Worm (Caenorhabditis elegans) whole organism, early embryonic: Measurements from ENCODE around the gene twk-3.

Source experiments
- B0310.2 ChIP-seq: sonication (generic microtip); optimal IDR thresholded peaks from 2 replicates; lab custom pipeline; 2016; ENCODE audit warnings: mild to moderate bottlenecking, missing genetic modification characterization, missing compliant biosample characterization
- F13C5.2 ChIP-seq: sonication (generic microtip); optimal IDR thresholded peaks from 2 replicates; lab custom pipeline; 2017; ENCODE audit warnings: mild to moderate bottlenecking, missing genetic modification characterization, inconsistent platforms, missing compliant biosample characterization
- aly-1 ChIP-seq: sonication (generic microtip); optimal IDR thresholded peaks from 2 replicates; lab custom pipeline; 2016; ENCODE audit warnings: missing genetic modification characterization, missing compliant biosample characterization
- ama-1 ChIP-seq: fragments of 150-350 bp; optimal IDR thresholded peaks from 2 replicates; lab custom pipeline; 2014
- ceh-13 ChIP-seq: fragments of 200-800 bp; sonication (Bioruptor generic); optimal IDR thresholded peaks from 2 replicates; lab custom pipeline; 2018; ENCODE audit warnings: mild to moderate bottlenecking, missing genetic modification characterization, missing compliant biosample characterization
- ceh-36 ChIP-seq: sonication (generic microtip); optimal IDR thresholded peaks from 2 replicates; lab custom pipeline; 2016; ENCODE audit warnings: missing genetic modification characterization, inconsistent platforms, missing compliant biosample characterization
- ets-7 ChIP-seq: sonication (generic microtip); optimal IDR thresholded peaks from 2 replicates; lab custom pipeline; 2016; ENCODE audit warnings: missing genotype, missing genetic modification characterization, missing compliant biosample characterization
- flt-1 ChIP-seq: fragments of 200-800 bp; sonication (Bioruptor generic); IDR thresholded peaks from 2 replicates; pipeline ENCODE4 v1.3.6; 2022; ENCODE audit warnings: missing genetic modification characterization, missing compliant biosample characterization
- hmbx-1 ChIP-seq: sonication (generic microtip); optimal IDR thresholded peaks from 2 replicates; lab custom pipeline; 2016; ENCODE audit warnings: mild to moderate bottlenecking, missing genetic modification characterization, missing compliant biosample characterization
- hmg-4 ChIP-seq: fragments of 200-800 bp; sonication (Bioruptor generic); optimal IDR thresholded peaks from 2 replicates; lab custom pipeline; 2018; ENCODE audit warnings: mild to moderate bottlenecking, missing genetic modification characterization, missing compliant biosample characterization
- hnd-1 ChIP-seq: sonication (generic microtip); optimal IDR thresholded peaks from 2 replicates; lab custom pipeline; 2016; ENCODE audit warnings: missing genetic modification characterization, missing compliant biosample characterization
- pes-1 ChIP-seq: fragments of 200-800 bp; sonication (Bioruptor generic); IDR thresholded peaks from 2 replicates; pipeline ENCODE4 v1.3.6; 2022; ENCODE audit warnings: missing genetic modification reagents, missing genetic modification characterization, missing compliant biosample characterization
- scrt-1 ChIP-seq: fragments of 200-800 bp; sonication (Bioruptor generic); IDR thresholded peaks from 2 replicates; pipeline ENCODE4 v1.3.6; 2022; ENCODE audit warnings: missing genetic modification characterization, missing compliant biosample characterization
- sea-1 ChIP-seq: fragments of 200-800 bp; sonication (Bioruptor generic); conservative IDR thresholded peaks from 2 replicates; pipeline ENCODE4 v1.3.6; 2022; ENCODE audit warnings: missing genetic modification characterization, missing compliant biosample characterization
- tbx-11 ChIP-seq: fragments of 200-800 bp; sonication (Bioruptor generic); IDR thresholded peaks from 2 replicates; pipeline ENCODE4 v1.3.6; 2022; ENCODE audit warnings: missing genetic modification characterization, missing compliant biosample characterization
- tbx-37 ChIP-seq: fragments of 200-800 bp; sonication (Bioruptor generic); conservative IDR thresholded peaks from 2 replicates; pipeline ENCODE4 v1.3.6; 2022; ENCODE audit warnings: missing genetic modification reagents, missing genetic modification characterization, missing compliant biosample characterization
- tra-4 ChIP-seq: sonication (generic microtip); optimal IDR thresholded peaks from 2 replicates; lab custom pipeline; 2017; ENCODE audit warnings: missing genetic modification characterization, missing compliant biosample characterization

twk-3 gene

ce11 chrII:8209476-8209875 lies 3.1 kb downstream of the twk-3 start, which contains the start of gene M110.8:
Gene M110.8, minus strand, starts transcription at chrII:8209576.
- TF ChIP-seq flt-1 (GFP tag; lab: Robert Waterston, UW) (no peak), ceh-36 (tag; lab: Kevin White, UChicago) (no peak), aly-1 (no peak), pes-1 (GFP tag; lab: Robert Waterston, UW) (no peak), B0310.2 (no peak)

DNA sequence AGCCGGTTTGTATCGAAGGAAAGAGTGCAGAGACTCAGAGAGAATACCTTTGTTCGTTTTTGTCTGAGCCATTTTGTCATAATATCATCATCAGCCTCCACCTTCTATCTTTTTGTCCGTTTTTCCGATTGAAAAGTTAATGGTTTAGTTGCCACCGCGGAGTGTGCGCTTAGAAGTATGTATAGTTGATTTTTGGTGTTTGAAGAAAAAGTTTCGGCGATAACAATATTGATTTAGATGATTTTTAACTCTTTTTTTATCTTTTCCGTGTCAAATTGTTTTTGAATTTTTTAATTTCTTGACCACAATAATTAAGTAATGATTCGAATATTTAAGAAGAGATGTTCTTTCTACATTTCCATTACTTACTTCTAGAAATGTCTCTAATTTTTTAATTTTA lies 7.0 kb downstream of the twk-3 start:
- TF ChIP-seq ets-7 (tag; lab: Kevin White, UChicago) (no peak), tbx-37 (GFP tag; lab: Robert Waterston, UW) (no peak), sea-1 (GFP tag; lab: Robert Waterston, UW) (no peak), F13C5.2 (tag; lab: Kevin White, UChicago) (no peak), ceh-36 (tag; lab: Kevin White, UChicago) (no peak), ama-1 (lab: Kevin White, UChicago) (no peak), hmbx-1 (tag; lab: Kevin White, UChicago) (no peak), scrt-1 (GFP tag; lab: Robert Waterston, UW) (no peak), hnd-1 (tag; lab: Kevin White, UChicago) (no peak), ceh-13 (no peak), flt-1 (GFP tag; lab: Robert Waterston, UW) (no peak), tra-4 (no peak), B0310.2 (no peak), hmg-4 (GFP tag; lab: Kevin White, UChicago) (no peak), tbx-11 (GFP tag; lab: Robert Waterston, UW) (no peak)

- no peak for TF ChIP-seq F13C5.2 (tag; lab: Kevin White, UChicago)
- TF ChIP-seq hnd-1 (tag; lab: Kevin White, UChicago): no peak
- no peak for TF ChIP-seq pes-1 (GFP tag; lab: Robert Waterston, UW)
- TF ChIP-seq ets-7 (tag; lab: Kevin White, UChicago): no peak
- no peak for TF ChIP-seq tbx-37 (GFP tag; lab: Robert Waterston, UW)
- TF ChIP-seq B0310.2: no peak
- no peak for TF ChIP-seq scrt-1 (GFP tag; lab: Robert Waterston, UW)
- TF ChIP-seq ama-1 (lab: Kevin White, UChicago): no peak
- no peak for TF ChIP-seq tra-4
- TF ChIP-seq hmbx-1 (tag; lab: Kevin White, UChicago): no peak
- no peak for TF ChIP-seq flt-1 (GFP tag; lab: Robert Waterston, UW)
- no peak for TF ChIP-seq sea-1 (GFP tag; lab: Robert Waterston, UW)
- TF ChIP-seq hmg-4 (GFP tag; lab: Kevin White, UChicago): no peak
- no peak for TF ChIP-seq ceh-13
- TF ChIP-seq ceh-36 (tag; lab: Kevin White, UChicago): no peak
- TF ChIP-seq tbx-11 (GFP tag; lab: Robert Waterston, UW): no peak
Observed at ce11 chrII:8204039-8204438, 8.5 kb downstream of the twk-3 start, which contains the start of gene col-76. Gene col-76, plus strand, starts transcription at chrII:8204339.

ce11 chrII:8199803-8200202 lies 12.8 kb downstream of the twk-3 start:
- TF ChIP-seq ceh-36 (tag; lab: Kevin White, UChicago) (no peak), ama-1 (lab: Kevin White, UChicago) (no peak), hmg-4 (GFP tag; lab: Kevin White, UChicago) (no peak), tra-4 (no peak), flt-1 (GFP tag; lab: Robert Waterston, UW) (no peak), tbx-37 (GFP tag; lab: Robert Waterston, UW) (no peak), aly-1 (no peak), hnd-1 (tag; lab: Kevin White, UChicago) (no peak), scrt-1 (GFP tag; lab: Robert Waterston, UW) (no peak), ets-7 (tag; lab: Kevin White, UChicago) (no peak), ceh-13 (no peak), pes-1 (GFP tag; lab: Robert Waterston, UW) (no peak), tbx-11 (GFP tag; lab: Robert Waterston, UW) (no peak)

DNA sequence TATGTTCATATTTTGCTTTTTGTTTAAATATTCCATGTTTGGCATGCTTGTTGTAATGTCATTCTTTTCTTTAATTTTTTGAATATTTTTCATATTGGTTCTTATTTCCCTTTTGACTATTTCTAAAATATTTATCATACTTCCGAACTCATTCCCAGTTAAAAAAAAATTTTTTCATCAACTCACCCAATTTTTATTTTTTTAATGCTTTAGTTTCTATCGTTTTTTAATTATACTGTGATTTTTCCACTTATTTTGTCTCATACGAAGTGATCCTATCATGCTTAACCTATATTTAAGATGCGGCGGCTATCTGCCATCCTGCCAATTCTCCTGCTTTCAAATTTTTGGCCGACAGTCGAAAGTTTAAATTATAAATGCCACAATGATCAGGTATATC lies 14.1 kb downstream of the twk-3 start, which contains the start of gene qua-1:
Gene qua-1 (plus strand): TSS at position 301 of the 400 bp plus-strand sequence.
- no peak for TF ChIP-seq hmbx-1 (tag; lab: Kevin White, UChicago)

DNA sequence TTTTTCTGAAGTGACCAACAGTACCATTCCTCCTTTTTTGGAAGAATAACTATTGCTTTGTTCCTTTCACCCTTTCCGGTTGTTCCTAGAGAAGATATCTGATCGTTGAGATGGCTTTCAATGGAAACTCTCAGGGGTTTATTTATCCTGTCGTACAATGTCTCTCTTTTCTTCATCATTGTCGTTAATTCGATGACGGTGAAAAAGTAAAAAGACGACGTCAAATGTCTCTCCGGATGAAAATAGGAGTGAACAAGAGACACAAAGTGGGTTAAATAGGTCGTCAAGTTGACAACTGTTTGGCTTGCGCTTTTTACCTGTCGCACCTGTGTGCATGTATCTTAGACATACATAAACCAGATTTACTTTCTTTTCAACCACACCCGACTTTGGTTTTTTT lies 18.7 kb downstream of the twk-3 start:
- TF ChIP-seq ceh-36 (tag; lab: Kevin White, UChicago): no peak
- TF ChIP-seq F13C5.2 (tag; lab: Kevin White, UChicago): no peak
- TF ChIP-seq sea-1 (GFP tag; lab: Robert Waterston, UW): no peak
- TF ChIP-seq ets-7 (tag; lab: Kevin White, UChicago): no peak
- no peak for TF ChIP-seq tbx-11 (GFP tag; lab: Robert Waterston, UW)
- TF ChIP-seq ama-1 (lab: Kevin White, UChicago): no peak
- no peak for TF ChIP-seq tra-4

ce11 chrII:8193126-8193525 lies 19.5 kb downstream of the twk-3 start, which contains the start of gene T05C12.9:
Gene T05C12.9, minus strand, starts transcription at chrII:8193226.
- TF ChIP-seq ceh-13 (no peak), B0310.2 (no peak), hnd-1 (tag; lab: Kevin White, UChicago) (no peak), scrt-1 (GFP tag; lab: Robert Waterston, UW) (no peak), hmbx-1 (tag; lab: Kevin White, UChicago) (no peak), aly-1 (no peak), tbx-11 (GFP tag; lab: Robert Waterston, UW) (no peak)

- TF ChIP-seq pes-1 (GFP tag; lab: Robert Waterston, UW) (no peak), ceh-36 (tag; lab: Kevin White, UChicago) (no peak), tbx-37 (GFP tag; lab: Robert Waterston, UW) (no peak), aly-1 (no peak), ama-1 (lab: Kevin White, UChicago) (no peak), hmbx-1 (tag; lab: Kevin White, UChicago) (no peak), hmg-4 (GFP tag; lab: Kevin White, UChicago) (no peak), F13C5.2 (tag; lab: Kevin White, UChicago) (no peak), tra-4 (no peak), sea-1 (GFP tag; lab: Robert Waterston, UW) (no peak), ets-7 (tag; lab: Kevin White, UChicago) (no peak), tbx-11 (GFP tag; lab: Robert Waterston, UW) (no peak)
Observed at ce11 chrII:8190455-8190854, 22.1 kb downstream of the twk-3 start, which contains the start of gene T05C12.8. Gene T05C12.8, minus strand, starts transcription at chrII:8190555.
